Fruit fly (Drosophila melanogaster): ENCODE data around the gene CG31465.

DNA sequence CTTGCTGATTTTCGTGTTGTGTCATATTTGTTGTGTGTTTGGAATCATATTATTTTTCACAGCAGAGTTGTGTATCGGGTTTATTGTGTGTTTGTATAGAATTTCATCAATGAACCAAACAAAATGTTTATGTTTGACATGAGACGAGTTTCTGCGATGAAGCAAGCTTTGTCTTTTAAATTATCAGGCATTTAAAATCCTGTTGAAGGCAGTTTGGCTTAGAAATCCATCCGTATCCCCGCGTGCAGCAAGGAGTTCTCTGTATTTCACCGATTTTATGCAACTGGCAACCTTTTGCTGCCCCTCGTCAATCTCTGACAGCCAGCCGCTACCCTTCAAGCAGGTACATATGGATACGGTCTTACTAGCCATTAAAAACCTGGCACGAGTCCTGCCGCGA is 12.8 kb upstream of the CG31465 start, which contains the start of the genes CG6569 and Cby:
- TF ChIP-seq jim (GFP tag; optimal IDR thresholded peaks at IDR 0.05) (no peak), lola (GFP tag; optimal IDR thresholded peaks at IDR 0.05) (no peak), GATAd (GFP tag; optimal IDR thresholded peaks at IDR 0.05) (no peak), h (GFP tag; optimal IDR thresholded peaks at IDR 0.05) (no peak), tai (GFP tag; optimal IDR thresholded peaks at IDR 0.05) (no peak), CrebA (GFP tag; optimal IDR thresholded peaks at IDR 0.05; ENCODE audit: borderline replicate concordance) (no peak), Jra (GFP tag; optimal IDR thresholded peaks at IDR 0.05) (no peak), ey (GFP tag; optimal IDR thresholded peaks at IDR 0.05) (no peak), Dfd (GFP tag; optimal IDR thresholded peaks at IDR 0.05) (no peak), Myc (optimal IDR thresholded peaks at IDR 0.05) (no peak), usp (GFP tag; optimal IDR thresholded peaks at IDR 0.05) (no peak), fru (GFP tag; optimal IDR thresholded peaks at IDR 0.05) (no peak), Dif (GFP tag; optimal IDR thresholded peaks at IDR 0.05; ENCODE audit: partially characterized antibody) (no peak)
